Fruit fly (Drosophila melanogaster) whole organism, embryonic: ENCODE data around the gene MCTS1.

Source experiments
- ATbp ChIP-seq: fragments of 200-800 bp; sonication (Bioruptor generic); optimal IDR thresholded peaks from 2 replicates; lab custom pipeline; 2017; ENCODE audit warnings: missing biosample characterization, mild to moderate bottlenecking, missing genetic modification characterization, missing genetic modification reagents
- Abd-B ChIP-seq: fragments of 200-800 bp; sonication (Bioruptor generic); optimal IDR thresholded peaks from 2 replicates; lab custom pipeline; 2018; ENCODE audit warnings: missing biosample characterization, mild to moderate bottlenecking, missing genetic modification characterization, moderate library complexity
- BEAF-32 ChIP-seq: fragments of 200-800 bp; sonication (Bioruptor generic); optimal IDR thresholded peaks from 3 replicates; lab custom pipeline; 2017; ENCODE audit warnings: missing biosample characterization, missing genetic modification characterization, mild to moderate bottlenecking, moderate library complexity, missing genetic modification reagents
- CG10979 ChIP-seq: fragments of 200-800 bp; sonication (Bioruptor generic); optimal IDR thresholded peaks from 2 replicates; lab custom pipeline; 2018; ENCODE audit warnings: missing biosample characterization, mild to moderate bottlenecking, missing genetic modification characterization, moderate library complexity
- CG11456 ChIP-seq: fragments of 200-800 bp; sonication (Bioruptor generic); IDR thresholded peaks from 3 replicates; pipeline ENCODE4 v1.3.6; 2022; ENCODE audit warnings: missing biosample characterization, missing genetic modification characterization
- CG11504 ChIP-seq: fragments of 200-800 bp; sonication (Bioruptor generic); optimal IDR thresholded peaks from 3 replicates; lab custom pipeline; 2019; ENCODE audit warnings: missing biosample characterization, mild to moderate bottlenecking, missing genetic modification characterization, moderate library complexity
- CG13123 ChIP-seq: fragments of 200-800 bp; sonication (Bioruptor generic); optimal IDR thresholded peaks from 2 replicates; lab custom pipeline; 2016; ENCODE audit warnings: missing biosample characterization, missing genetic modification characterization
- CG13296 ChIP-seq: fragments of 200-800 bp; sonication (Bioruptor generic); optimal IDR thresholded peaks from 3 replicates; lab custom pipeline; 2018; ENCODE audit warnings: missing biosample characterization, mild to moderate bottlenecking, missing genetic modification characterization
- CG15696 ChIP-seq: fragments of 200-800 bp; sonication (Bioruptor generic); optimal IDR thresholded peaks from 2 replicates; lab custom pipeline; 2019; ENCODE audit warnings: missing biosample characterization, mild to moderate bottlenecking, missing genetic modification characterization, moderate library complexity
- CG1603 ChIP-seq: fragments of 200-800 bp; sonication (Bioruptor generic); optimal IDR thresholded peaks from 2 replicates; lab custom pipeline; 2019; ENCODE audit warnings: missing biosample characterization, mild to moderate bottlenecking, missing genetic modification characterization, moderate library complexity
- CG17385 ChIP-seq: fragments of 200-800 bp; sonication (Bioruptor generic); optimal IDR thresholded peaks from 3 replicates; lab custom pipeline; 2018; ENCODE audit warnings: missing biosample characterization, mild to moderate bottlenecking, missing genetic modification characterization
- CG17612 ChIP-seq: fragments of 200-800 bp; sonication (Bioruptor generic); IDR thresholded peaks from 2 replicates; pipeline ENCODE4 v1.3.6; 2022; ENCODE audit warnings: missing biosample characterization, missing genetic modification characterization
- CG2678 ChIP-seq: fragments of 200-800 bp; sonication (Bioruptor generic); optimal IDR thresholded peaks from 3 replicates; lab custom pipeline; 2019; ENCODE audit warnings: missing biosample characterization, mild to moderate bottlenecking, missing genetic modification characterization, moderate library complexity
- CG30020 ChIP-seq: fragments of 200-800 bp; optimal IDR thresholded peaks from 2 replicates; lab custom pipeline; 2019; ENCODE audit warnings: missing biosample characterization, mild to moderate bottlenecking, missing genetic modification characterization, moderate library complexity
- CG3065 ChIP-seq: fragments of 200-800 bp; sonication (Bioruptor generic); optimal IDR thresholded peaks from 2 replicates; lab custom pipeline; 2016; ENCODE audit warnings: missing biosample characterization, missing genetic modification characterization
- CG3407 ChIP-seq: fragments of 200-800 bp; sonication (Bioruptor generic); optimal IDR thresholded peaks from 2 replicates; lab custom pipeline; 2018; ENCODE audit warnings: missing biosample characterization, mild to moderate bottlenecking, missing genetic modification characterization
- CG4820 ChIP-seq: fragments of 200-800 bp; sonication (Bioruptor generic); optimal IDR thresholded peaks from 3 replicates; lab custom pipeline; 2016; ENCODE audit warnings: missing biosample characterization, missing genetic modification characterization
- CG6254 ChIP-seq: fragments of 200-800 bp; sonication (Bioruptor generic); optimal IDR thresholded peaks from 3 replicates; lab custom pipeline; 2017; ENCODE audit warnings: mild to moderate bottlenecking, missing biosample characterization, missing genetic modification reagents, missing genetic modification characterization
- CG7556 ChIP-seq: fragments of 200-800 bp; sonication (Bioruptor generic); optimal IDR thresholded peaks from 2 replicates; lab custom pipeline; 2017; ENCODE audit warnings: missing biosample characterization, mild to moderate bottlenecking, missing genetic modification characterization
- CG7928 ChIP-seq: fragments of 200-800 bp; sonication (Bioruptor generic); optimal IDR thresholded peaks from 2 replicates; lab custom pipeline; 2017; ENCODE audit warnings: missing biosample characterization, mild to moderate bottlenecking, missing genetic modification characterization
- CG7987 ChIP-seq: fragments of 200-800 bp; sonication (Bioruptor generic); optimal IDR thresholded peaks from 2 replicates; lab custom pipeline; 2018; ENCODE audit warnings: missing biosample characterization, mild to moderate bottlenecking, missing genetic modification characterization, moderate library complexity
- Chrac-16 ChIP-seq: fragments of 200-800 bp; sonication (Bioruptor generic); optimal IDR thresholded peaks from 3 replicates; lab custom pipeline; 2016; ENCODE audit warnings: missing biosample characterization, missing genetic modification characterization
- Dbx ChIP-seq: fragments of 200-800 bp; sonication (Bioruptor generic); IDR thresholded peaks from 3 replicates; pipeline ENCODE4 v1.3.6; 2022; ENCODE audit warnings: missing biosample characterization, missing genetic modification characterization
- ERR ChIP-seq: fragments of 200-800 bp; sonication (Bioruptor generic); optimal IDR thresholded peaks from 2 replicates; lab custom pipeline; 2016; ENCODE audit warnings: missing biosample characterization, missing genetic modification characterization
- HHEX ChIP-seq: fragments of 200-800 bp; sonication (Bioruptor generic); optimal IDR thresholded peaks from 3 replicates; lab custom pipeline; 2017; ENCODE audit warnings: missing biosample characterization, mild to moderate bottlenecking, missing genetic modification characterization, missing genetic modification reagents
- Hr51 ChIP-seq, 2 experiments: fragments of 200-800 bp; sonication (Bioruptor generic); optimal IDR thresholded peaks; 2 replicates in 1 of 2; 3 replicates in 1 of 2; lab custom pipeline; 2016 to 2018; ENCODE audit warnings: missing biosample characterization in 2 of 2, missing genetic modification characterization in 2 of 2, mild to moderate bottlenecking in 1 of 2, moderate library complexity in 1 of 2
- Kr ChIP-seq: fragments of 200-800 bp; sonication (Bioruptor generic); optimal IDR thresholded peaks from 2 replicates; lab custom pipeline; 2017; ENCODE audit warnings: missing biosample characterization, mild to moderate bottlenecking, missing genetic modification characterization
- Rx ChIP-seq: fragments of 200-800 bp; sonication (Bioruptor generic); IDR thresholded peaks from 2 replicates; pipeline ENCODE4 v1.3.6; 2022; ENCODE audit warnings: missing biosample characterization, missing genetic modification characterization
- Sry-β ChIP-seq: fragments of 200-800 bp; sonication (Bioruptor generic); optimal IDR thresholded peaks from 2 replicates; lab custom pipeline; 2018; ENCODE audit warnings: missing biosample characterization, mild to moderate bottlenecking, missing genetic modification characterization, moderate library complexity
- Sry-δ ChIP-seq: fragments of 200-800 bp; sonication (Bioruptor generic); optimal IDR thresholded peaks from 2 replicates; lab custom pipeline; 2016; ENCODE audit warnings: missing biosample characterization, missing genetic modification characterization
- Xbp1 ChIP-seq: fragments of 200-800 bp; sonication (Bioruptor generic); optimal IDR thresholded peaks from 3 replicates; lab custom pipeline; 2016; ENCODE audit warnings: missing biosample characterization, mild to moderate bottlenecking, missing genetic modification characterization
- ara ChIP-seq: fragments of 200-800 bp; sonication (Bioruptor generic); IDR thresholded peaks from 2 replicates; pipeline ENCODE4 v1.3.6; 2022; ENCODE audit warnings: missing biosample characterization, missing genetic modification characterization
- cad ChIP-seq: fragments of >200 bp; optimal IDR thresholded peaks from 2 replicates; lab custom pipeline; 2017; ENCODE audit warnings: missing biosample characterization, missing genetic modification characterization
- crp ChIP-seq, 2 experiments: fragments of 200-800 bp; sonication (Bioruptor generic); optimal IDR thresholded peaks; 2 replicates in 1 of 2; 3 replicates in 1 of 2; lab custom pipeline; 2017; ENCODE audit warnings: missing biosample characterization in 2 of 2, missing genetic modification characterization in 2 of 2, mild to moderate bottlenecking in 1 of 2, moderate library complexity in 1 of 2
- disco-r ChIP-seq: fragments of 200-800 bp; sonication (Bioruptor generic); optimal IDR thresholded peaks from 2 replicates; lab custom pipeline; 2016; ENCODE audit warnings: missing biosample characterization, missing genetic modification characterization
- dysf ChIP-seq: fragments of 200-800 bp; sonication (Bioruptor generic); IDR thresholded peaks from 3 replicates; pipeline ENCODE4 v1.3.6; 2022; ENCODE audit warnings: missing biosample characterization, missing genetic modification characterization
- emc ChIP-seq: fragments of 200-800 bp; sonication (Bioruptor generic); optimal IDR thresholded peaks from 2 replicates; lab custom pipeline; 2016; ENCODE audit warnings: missing biosample characterization, missing genetic modification characterization
- fru ChIP-seq: fragments of >200 bp; optimal IDR thresholded peaks from 2 replicates; lab custom pipeline; 2017
- gce ChIP-seq: fragments of 200-800 bp; sonication (Bioruptor generic); IDR thresholded peaks from 3 replicates; pipeline ENCODE4 v1.3.6; 2022; ENCODE audit warnings: missing biosample characterization, missing genetic modification characterization
- hth ChIP-seq: fragments of >200 bp; optimal IDR thresholded peaks from 2 replicates; lab custom pipeline; 2017; ENCODE audit warnings: inconsistent platforms
- mirr ChIP-seq: fragments of 200-800 bp; sonication (Bioruptor generic); optimal IDR thresholded peaks from 3 replicates; lab custom pipeline; 2018; ENCODE audit warnings: missing biosample characterization, mild to moderate bottlenecking, missing genetic modification characterization
- p53 ChIP-seq: fragments of 200-800 bp; sonication (Bioruptor generic); optimal IDR thresholded peaks from 2 replicates; lab custom pipeline; 2016; ENCODE audit warnings: missing biosample characterization, missing genetic modification characterization
- pho ChIP-seq: fragments of 200-800 bp; sonication (Bioruptor generic); optimal IDR thresholded peaks from 2 replicates; lab custom pipeline; 2016; ENCODE audit warnings: missing biosample characterization, missing genetic modification characterization
- repo ChIP-seq: fragments of 200-800 bp; sonication (Bioruptor generic); optimal IDR thresholded peaks from 2 replicates; lab custom pipeline; 2016; ENCODE audit warnings: missing biosample characterization, missing genetic modification characterization
- seq ChIP-seq: fragments of 200-800 bp; sonication (Bioruptor generic); IDR thresholded peaks from 2 replicates; pipeline ENCODE4 v1.3.6; 2022; ENCODE audit warnings: missing biosample characterization, missing genetic modification characterization
- sima ChIP-seq: fragments of 200-800 bp; sonication (Bioruptor generic); optimal IDR thresholded peaks from 2 replicates; lab custom pipeline; 2016; ENCODE audit warnings: missing biosample characterization, missing genetic modification characterization
- tap ChIP-seq: fragments of 200-800 bp; optimal IDR thresholded peaks from 3 replicates; lab custom pipeline; 2019; ENCODE audit warnings: missing biosample characterization, mild to moderate bottlenecking, missing genetic modification characterization, moderate library complexity
- tna ChIP-seq: fragments of 200-800 bp; sonication (Bioruptor generic); IDR thresholded peaks from 2 replicates; pipeline ENCODE4 v1.3.6; 2022; ENCODE audit warnings: missing biosample characterization, missing genetic modification characterization; ENCODE audit not compliant: partially characterized antibody
- unpg ChIP-seq: fragments of 200-800 bp; sonication (Bioruptor generic); optimal IDR thresholded peaks from 3 replicates; lab custom pipeline; 2018; ENCODE audit warnings: missing biosample characterization, mild to moderate bottlenecking, missing genetic modification characterization, moderate library complexity
- wdn ChIP-seq: fragments of 200-800 bp; sonication (Bioruptor generic); IDR thresholded peaks from 2 replicates; pipeline ENCODE4 v1.3.6; 2022; ENCODE audit warnings: missing biosample characterization, missing genetic modification characterization
- z ChIP-seq: fragments of 200-800 bp; sonication (Bioruptor generic); IDR thresholded peaks from 3 replicates; pipeline ENCODE4 v1.3.6; 2022; ENCODE audit warnings: missing biosample characterization, missing genetic modification characterization

The MCTS1 gene

DNA sequence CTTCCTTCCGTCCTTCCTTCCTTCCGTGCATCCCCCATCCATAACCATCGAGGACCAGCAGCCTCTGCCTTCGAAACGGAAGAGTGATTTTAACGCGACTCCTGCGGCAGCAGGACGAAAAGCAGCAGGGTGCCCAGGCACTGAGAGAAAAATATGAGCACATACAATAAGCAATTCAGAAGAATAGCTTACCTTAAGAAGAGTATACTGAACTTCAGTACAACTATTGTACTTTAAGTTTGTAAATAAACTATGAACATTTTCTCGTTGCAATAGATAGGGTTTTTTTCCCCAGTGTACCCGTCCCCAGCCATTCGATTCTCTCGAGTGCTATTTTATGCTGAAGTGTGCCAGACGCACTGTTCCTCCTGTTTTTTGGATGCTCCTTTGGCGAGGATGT, 6.0 kb upstream of the MCTS1 start (continued):
- TF ChIP-seq tap: peak; percentile 76
- TF ChIP-seq CG7556 (GFP tag; lab: Kevin White, UChicago): peak; percentile 86
- TF ChIP-seq ara (GFP tag; lab: Robert Waterston, UW): peak; percentile 84
- TF ChIP-seq Sry-δ (GFP tag; lab: Kevin White, UChicago): peak; percentile 39
- peak; percentile 18 for TF ChIP-seq CG30020 (tag; lab: Kevin White, UChicago)
- peak; percentile 90 for TF ChIP-seq CG1603 (tag; lab: Kevin White, UChicago)
- TF ChIP-seq CG13296 (GFP tag; lab: Kevin White, UChicago): peak; percentile 73
- TF ChIP-seq Chrac-16 (GFP tag; lab: Kevin White, UChicago): peak; percentile 77
- peak; percentile 70; the same call in 1 of the 3 replicates for TF ChIP-seq Dbx
- peak; percentile 67 to 69 for TF ChIP-seq Hr51 (GFP tag; optimal IDR thresholded peaks at IDR 0.05; lab: Kevin White, UChicago)
- TF ChIP-seq z (GFP tag; lab: Robert Waterston, UW): no peak; the same call in 2 of the 3 replicates
- peak; percentile 61 for TF ChIP-seq disco-r (GFP tag; lab: Kevin White, UChicago)
- TF ChIP-seq CG11456: peak; percentile 77
- peak; percentile 17 for TF ChIP-seq emc (GFP tag; lab: Kevin White, UChicago)
- peak; percentile 70 for TF ChIP-seq CG17385 (GFP tag; lab: Kevin White, UChicago)
- TF ChIP-seq gce (GFP tag; lab: Robert Waterston, UW): peak; percentile 57; the same call in 1 of the 3 replicates
- no peak for TF ChIP-seq CG3065 (GFP tag; lab: Kevin White, UChicago)
- TF ChIP-seq CG15696: peak; percentile 86
- TF ChIP-seq seq (GFP tag; lab: Robert Waterston, UW): 0 out of 2 replicates have a peak, but pooled peaks have one; percentile 32
- TF ChIP-seq CG10979: peak; percentile 88
- peak; percentile 86 for TF ChIP-seq CG2678
- TF ChIP-seq fru: no peak
- TF ChIP-seq CG4820 (GFP tag; lab: Kevin White, UChicago): peak; percentile 81
- TF ChIP-seq dysf (GFP tag; lab: Robert Waterston, UW): peak; percentile 82
- peak; percentile 85 for TF ChIP-seq CG11504 (tag; lab: Kevin White, UChicago)
- no peak for TF ChIP-seq CG7928
- TF ChIP-seq CG7987: peak; percentile 29
- TF ChIP-seq CG17612 (GFP tag; lab: Robert Waterston, UW): no peak
- peak; percentile 77 for TF ChIP-seq unpg (GFP tag; lab: Kevin White, UChicago)
- TF ChIP-seq repo (GFP tag; lab: Kevin White, UChicago): peak; percentile 66
- no peak for TF ChIP-seq cad (GFP tag; lab: Kevin White, UChicago)
- peak; percentile 69 for TF ChIP-seq HHEX
- no peak for TF ChIP-seq hth
- TF ChIP-seq p53 (GFP tag; lab: Kevin White, UChicago): peak; percentile 21
- TF ChIP-seq CG6254: peak; percentile 73
- TF ChIP-seq wdn (GFP tag; lab: Robert Waterston, UW): no peak
- no peak for TF ChIP-seq BEAF-32 (GFP tag; lab: Kevin White, UChicago)
- peak; percentile 77 for TF ChIP-seq Xbp1 (GFP tag; lab: Kevin White, UChicago)
- TF ChIP-seq mirr (GFP tag; lab: Kevin White, UChicago): peak; percentile 9
- TF ChIP-seq ATbp (GFP tag; lab: Kevin White, UChicago): peak; percentile 85
- TF ChIP-seq CG13123 (GFP tag; lab: Kevin White, UChicago): peak; percentile 7
- peak; percentile 20 for TF ChIP-seq sima (GFP tag; lab: Kevin White, UChicago)
- peak; percentile 46 for TF ChIP-seq Abd-B (GFP tag; lab: Kevin White, UChicago)
- no peak for TF ChIP-seq tna (GFP tag; lab: Robert Waterston, UW)
- TF ChIP-seq Kr (GFP tag; lab: Kevin White, UChicago): no peak
- TF ChIP-seq pho (GFP tag; lab: Kevin White, UChicago): peak; percentile 69
- TF ChIP-seq Rx (GFP tag; lab: Robert Waterston, UW): peak; percentile 48; the same call in 1 of the 2 replicates
- TF ChIP-seq CG3407 (GFP tag; lab: Kevin White, UChicago): peak; percentile 63
- peak; percentile 51 for TF ChIP-seq ERR (GFP tag; lab: Kevin White, UChicago)
- TF ChIP-seq crp (GFP tag; optimal IDR thresholded peaks at IDR 0.05; lab: Kevin White, UChicago): peak in 1 of 2 experiments; percentile 8
- no peak for TF ChIP-seq Sry-β (GFP tag; lab: Kevin White, UChicago)
